Fruit fly (Drosophila melanogaster): Measurements from ENCODE around the gene Mnr.
A peak's percentile ranks its signal among the peaks of the same experiment; 100 is the strongest.

Mnr gene

dm6 chrX:21281039-21281911 lies at the start of gene Mnr:
Gene Mnr (minus strand): TSS chrX:21281171.
- TF ChIP-seq dm (GFP tag; optimal IDR thresholded peaks at IDR 0.05), result peak; percentile 24
- TF ChIP-seq wor (GFP tag; IDR thresholded peaks at IDR 0.05), result no peak
- peak; percentile 67 for TF ChIP-seq kni (GFP tag; optimal IDR thresholded peaks at IDR 0.05)
- peak; percentile 1 for TF ChIP-seq CG18764 (GFP tag; optimal IDR thresholded peaks at IDR 0.05)
- no peak for TF ChIP-seq CG10267 (tag; optimal IDR thresholded peaks at IDR 0.05)
- TF ChIP-seq hb (GFP tag; IDR thresholded peaks at IDR 0.05; ENCODE audit: partially characterized antibody), result no peak
- TF ChIP-seq Pdp1 (GFP tag; optimal IDR thresholded peaks at IDR 0.05), result peak in 1 of 2 experiments; percentile 38
- no peak for TF ChIP-seq CG6791 (GFP tag; IDR thresholded peaks at IDR 0.05; ENCODE audit: partially characterized antibody)
- 0 out of 3 replicates have a peak, but pooled peaks have one; percentile 30 for TF ChIP-seq knrl (GFP tag; IDR thresholded peaks at IDR 0.05; ENCODE audit: partially characterized antibody)
- TF ChIP-seq CG11504 (tag; optimal IDR thresholded peaks at IDR 0.05), result peak; percentile 7
- no peak for TF ChIP-seq unc-4 (GFP tag; IDR thresholded peaks at IDR 0.05; ENCODE audit: partially characterized antibody)
- TF ChIP-seq Med (GFP tag), result peak; percentile 75
- no peak for TF ChIP-seq sc (optimal IDR thresholded peaks at IDR 0.05)
- TF ChIP-seq sc (GFP tag; optimal IDR thresholded peaks at IDR 0.05), result no peak
- TF ChIP-seq bowl (GFP tag; IDR thresholded peaks at IDR 0.05), result peak; percentile 4; the same call in 1 of the 2 replicates
- peak; percentile 33; the same call in 1 of the 3 replicates for TF ChIP-seq otp (GFP tag; IDR thresholded peaks at IDR 0.05)
- TF ChIP-seq peb (GFP tag; IDR thresholded peaks at IDR 0.05), result no peak
- peak; percentile 32; the same call in 1 of the 2 replicates for TF ChIP-seq Scr (GFP tag; IDR thresholded peaks at IDR 0.05; ENCODE audit: partially characterized antibody)
- TF ChIP-seq pan (optimal IDR thresholded peaks at IDR 0.05), result no peak
- TF ChIP-seq pan (GFP tag; optimal IDR thresholded peaks at IDR 0.05 in 1 of 2, IDR thresholded peaks at IDR 0.05 in 1 of 2), result peak in 1 of 2 experiments; percentile 56
- TF ChIP-seq gsb-n (tag; optimal IDR thresholded peaks at IDR 0.05), result no peak
- peak; percentile 60 for TF ChIP-seq mirr (GFP tag; optimal IDR thresholded peaks at IDR 0.05)
- 0 out of 3 replicates have a peak, but pooled peaks have one; percentile 36 for TF ChIP-seq sr (GFP tag; IDR thresholded peaks at IDR 0.05)
- peak; percentile 76 for TF ChIP-seq D19B (GFP tag; optimal IDR thresholded peaks at IDR 0.05)
- TF ChIP-seq lola (GFP tag; optimal IDR thresholded peaks at IDR 0.05), result peak in 1 of 3 experiments; percentile 15
- TF ChIP-seq Opbp (GFP tag; IDR thresholded peaks at IDR 0.05; ENCODE audit: partially characterized antibody), result 0 out of 3 replicates have a peak, but pooled peaks have one; percentile 44
- peak; percentile 55 for TF ChIP-seq Adf1 (GFP tag; IDR thresholded peaks at IDR 0.05)
- TF ChIP-seq NFAT (GFP tag; IDR thresholded peaks at IDR 0.05), result peak; percentile 21; the same call in 1 of the 2 replicates
- TF ChIP-seq Deaf1 (tag; optimal IDR thresholded peaks at IDR 0.05), result peak; percentile 100
- TF ChIP-seq pros (GFP tag; optimal IDR thresholded peaks at IDR 0.05), result peak; percentile 49
- no peak for TF ChIP-seq al (GFP tag; IDR thresholded peaks at IDR 0.05)
- TF ChIP-seq seq (GFP tag; IDR thresholded peaks at IDR 0.05), result peak; percentile 36; the same call in 1 of the 2 replicates
- TF ChIP-seq Abd-B (GFP tag; optimal IDR thresholded peaks at IDR 0.05), result peak; percentile 15
- TF ChIP-seq CG14441 (GFP tag; IDR thresholded peaks at IDR 0.05), result 0 out of 2 replicates have a peak, but pooled peaks have one; percentile 25
- TF ChIP-seq CG7745 (tag; optimal IDR thresholded peaks at IDR 0.05), result no peak
- peak; percentile 19 for TF ChIP-seq tio (GFP tag; optimal IDR thresholded peaks at IDR 0.05)
- TF ChIP-seq CG30403 (GFP tag; optimal IDR thresholded peaks at IDR 0.05), result peak; percentile 30
- peak; percentile 96 for TF ChIP-seq CG12769 (tag; optimal IDR thresholded peaks at IDR 0.05)
- peak; percentile 64 for TF ChIP-seq CG13894 (tag; optimal IDR thresholded peaks at IDR 0.05)
- peak; percentile 95 for TF ChIP-seq CG6175 (GFP tag; IDR thresholded peaks at IDR 0.05)
- no peak for TF ChIP-seq HmgD (GFP tag; optimal IDR thresholded peaks at IDR 0.05)
- TF ChIP-seq Stat92E (GFP tag; optimal IDR thresholded peaks at IDR 0.05), result peak in 1 of 3 experiments; percentile 30
- peak; percentile 2 for TF ChIP-seq nmo (GFP tag; optimal IDR thresholded peaks at IDR 0.05)
- TF ChIP-seq nom (GFP tag; optimal IDR thresholded peaks at IDR 0.05), result peak; percentile 62
- peak; percentile 25 for TF ChIP-seq lab (GFP tag; optimal IDR thresholded peaks at IDR 0.05)
- TF ChIP-seq ci (GFP tag; IDR thresholded peaks at IDR 0.05), result peak; percentile 66; the same call in 2 of the 3 replicates

Measured in whole organism, embryonic.